Worm (Caenorhabditis elegans) whole organism, L4 larva: ENCODE measurements around the gene his-70.

Experiments
- ceh-28 ChIP-seq: fragments of 150-350 bp; optimal IDR thresholded peaks from 2 replicates; lab custom pipeline; 2014; ENCODE audit warnings: missing biosample characterization, missing genetic modification reagents, missing genetic modification characterization
- dve-1 ChIP-seq: sonication (generic microtip); optimal IDR thresholded peaks from 2 replicates; lab custom pipeline; 2017; ENCODE audit warnings: antibody characterized with exemption, mild to moderate bottlenecking, missing genetic modification characterization, missing compliant biosample characterization; ENCODE audit not compliant: insufficient read depth
- fkh-10 ChIP-seq: fragments of 150-350 bp; optimal IDR thresholded peaks from 2 replicates; lab custom pipeline; 2014; ENCODE audit warnings: missing biosample characterization, missing genetic modification reagents, missing genetic modification characterization
- hlh-30 ChIP-seq: sonication (generic microtip); optimal IDR thresholded peaks from 2 replicates; lab custom pipeline; 2017; ENCODE audit warnings: antibody characterized with exemption, mild to moderate bottlenecking, missing genetic modification characterization, missing compliant biosample characterization; ENCODE audit not compliant: insufficient read depth
- lin-13 ChIP-seq: fragments of 150-350 bp; optimal IDR thresholded peaks from 2 replicates; lab custom pipeline; 2014; ENCODE audit warnings: missing biosample characterization, missing genetic modification reagents, missing genetic modification characterization
- lin-15B ChIP-seq: fragments of 150-350 bp; sonication (generic microtip); optimal IDR thresholded peaks from 3 replicates; lab custom pipeline; 2014; ENCODE audit warnings: missing biosample characterization, missing genetic modification characterization
- lsy-2 ChIP-seq, 2 experiments: fragments of 150-350 bp in 1 of 2; sonication (generic microtip) in 1 of 2; optimal IDR thresholded peaks; 2 replicates each; lab custom pipeline; 2014 to 2017; ENCODE audit warnings: missing biosample characterization in 2 of 2, missing genetic modification characterization in 2 of 2
- mep-1 ChIP-seq: fragments of 150-350 bp; sonication (generic microtip); optimal IDR thresholded peaks from 3 replicates; lab custom pipeline; 2014; ENCODE audit warnings: missing biosample characterization, missing genetic modification characterization
- nhr-77 ChIP-seq: fragments of 150-350 bp; optimal IDR thresholded peaks from 2 replicates; lab custom pipeline; 2014; ENCODE audit warnings: missing biosample characterization, missing genetic modification characterization
- skn-1 ChIP-seq: fragments of 150-350 bp; optimal IDR thresholded peaks from 2 replicates; lab custom pipeline; 2014; ENCODE audit warnings: missing biosample characterization, missing genetic modification characterization
- snpc-4 ChIP-seq: fragments of 150-350 bp; optimal IDR thresholded peaks from 2 replicates; lab custom pipeline; 2014; ENCODE audit warnings: missing biosample characterization, missing genetic modification characterization
- tra-1 ChIP-seq: fragments of 200-800 bp; sonication (Bioruptor generic); IDR thresholded peaks from 2 replicates; pipeline ENCODE4 v1.3.6; 2022; ENCODE audit warnings: missing genetic modification reagents, missing genetic modification characterization, missing compliant biosample characterization
- unc-39 ChIP-seq: sonication (generic microtip); optimal IDR thresholded peaks from 2 replicates; lab custom pipeline; 2017; ENCODE audit warnings: missing biosample characterization, missing genetic modification characterization
- unc-62 ChIP-seq, 3 experiments: fragments of 150-350 bp in 1 of 3; sonication (generic microtip); optimal IDR thresholded peaks in 2 of 3; peaks in 1 of 3; 1 replicate in 1 of 3; 2 replicates in 2 of 3; lab custom pipeline; 2014 to 2017; ENCODE audit warnings: missing biosample characterization in 3 of 3, missing genetic modification characterization in 3 of 3, missing genetic modification reagents in 3 of 3, missing genotype in 1 of 3

DNA sequence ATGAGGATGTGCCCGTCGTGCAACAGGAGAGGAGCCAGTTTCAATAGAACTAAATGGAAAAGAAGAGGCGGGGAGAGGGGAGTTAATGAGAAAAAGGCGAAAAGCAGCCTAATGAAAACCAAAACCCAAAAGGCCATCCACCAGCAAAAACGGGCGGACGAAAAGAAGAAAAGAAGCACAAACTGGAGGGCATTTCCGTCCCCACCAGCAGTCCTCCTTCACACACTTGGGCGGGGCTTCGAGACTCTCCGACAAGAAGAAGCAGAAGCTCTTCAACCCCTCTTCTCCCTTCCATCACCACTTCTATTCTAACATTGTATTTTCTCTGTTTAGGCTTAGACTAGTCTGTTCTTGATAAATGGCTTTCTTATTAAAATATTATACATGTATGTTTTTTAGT, 8.2 kb upstream of the his-70 start:
- TF ChIP-seq hlh-30 (tag; lab: Kevin White, UChicago): no peak
- TF ChIP-seq mep-1 (tag; lab: Kevin White, UChicago): no peak
- no peak for TF ChIP-seq unc-39 (tag; lab: Kevin White, UChicago)
- TF ChIP-seq dve-1 (tag; lab: Kevin White, UChicago): no peak
- TF ChIP-seq unc-62 (GFP tag; optimal IDR thresholded peaks at IDR 0.05 in 1 of 2; lab: Kevin White, UChicago): no peak
- TF ChIP-seq unc-62 (tag; optimal IDR thresholded peaks at IDR 0.05; lab: Kevin White, UChicago): no peak
- no peak for TF ChIP-seq skn-1
- no peak for TF ChIP-seq ceh-28 (tag; lab: Kevin White, UChicago)
- no peak for TF ChIP-seq fkh-10
- no peak for TF ChIP-seq snpc-4 (tag; lab: Kevin White, UChicago)
- no peak for TF ChIP-seq tra-1 (GFP tag; lab: Robert Waterston, UW)
- TF ChIP-seq lin-13 (GFP tag; lab: Kevin White, UChicago): no peak
- no peak for TF ChIP-seq nhr-77 (tag; lab: Kevin White, UChicago)
- no peak for TF ChIP-seq lsy-2 (tag; optimal IDR thresholded peaks at IDR 0.05; lab: Kevin White, UChicago)
- no peak for TF ChIP-seq lin-15B (tag; lab: Kevin White, UChicago)
